Fruit fly (Drosophila melanogaster) whole organism, pupa: ENCODE data around the gene TfIIA-S.

ENCODE experiments used
- EcR ChIP-seq: fragments of 200-800 bp; sonication (Bioruptor generic); optimal IDR thresholded peaks from 3 replicates; lab custom pipeline; 2019; ENCODE audit warnings: missing biosample characterization, missing genetic modification characterization, mild to moderate bottlenecking, moderate library complexity, missing genetic modification reagents
- Ets98B ChIP-seq: fragments of 200-800 bp; sonication (Bioruptor generic); IDR thresholded peaks from 2 replicates; pipeline ENCODE4 v1.3.6; 2022; ENCODE audit warnings: missing biosample characterization, missing genetic modification characterization

- no peak for TF ChIP-seq Ets98B (GFP tag; lab: Robert Waterston, UW)
- TF ChIP-seq EcR (GFP tag; lab: Kevin White, UChicago) = no peak
These were observed 9.2 kb upstream of the TfIIA-S start for dm6 chr3R:23900092-23900491.
